Fruit fly (Drosophila melanogaster): ENCODE results near the gene CG3223.

dm6 chr3R:8037896-8038295 is 28.7 kb downstream of the CG3223 start:
- TF ChIP-seq insv (optimal IDR thresholded peaks at IDR 0.05), result no peak
- TF ChIP-seq h (optimal IDR thresholded peaks at IDR 0.05), result no peak
- TF ChIP-seq Sin3A (optimal IDR thresholded peaks at IDR 0.05), result no peak
- no peak for TF ChIP-seq Myc (optimal IDR thresholded peaks at IDR 0.05)

All from Kc167 (cell line).